Worm (Caenorhabditis elegans): ENCODE results near the gene ZC204.17.
"Not testable (repeated sequence)": the region's sequence is repeated elsewhere in the genome, so short reads cannot be mapped to it uniquely, and the experiment has no call there.

DNA sequence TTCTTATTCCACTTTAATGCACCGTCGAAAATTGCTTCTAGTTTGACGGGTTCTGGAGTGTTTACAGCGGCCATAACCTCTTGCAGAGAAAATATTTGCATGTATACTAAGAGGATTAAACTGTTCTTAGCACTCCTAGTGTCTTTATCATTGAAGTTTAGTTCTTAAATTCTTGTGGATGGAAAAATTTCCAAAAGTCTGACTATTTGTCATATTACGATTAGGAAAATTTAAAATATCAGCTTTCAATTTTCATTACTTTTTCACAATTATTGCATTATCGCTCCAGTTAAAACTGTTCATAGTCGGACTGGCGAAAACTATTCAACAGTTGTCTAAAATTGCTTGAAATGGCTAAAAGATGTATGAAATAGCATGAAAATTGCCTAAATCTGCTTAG, 14.8 kb upstream of the ZC204.17 start, which contains the start of gene ZC204.13:
- TF ChIP-seq lsy-2 (tag; optimal IDR thresholded peaks at IDR 0.05); nhr-237 (tag; optimal IDR thresholded peaks at IDR 0.05); nhr-12 (tag; optimal IDR thresholded peaks at IDR 0.05); unc-120 (tag; optimal IDR thresholded peaks at IDR 0.05; ENCODE audit: poor library complexity, severe bottlenecking); unc-39 (tag; optimal IDR thresholded peaks at IDR 0.05); zip-8 (tag; optimal IDR thresholded peaks at IDR 0.05); blmp-1 (tag; optimal IDR thresholded peaks at IDR 0.05); tbx-8 (GFP tag; optimal IDR thresholded peaks at IDR 0.05); ztf-11 (tag; optimal IDR thresholded peaks at IDR 0.05): not testable (repeated sequence)
